Fruit fly (Drosophila melanogaster) whole organism, embryonic: ENCODE data around the gene Wbp2.
A peak's percentile ranks its signal among the peaks of the same experiment; 100 is the strongest.

Experiments
- ATbp ChIP-seq: fragments of 200-800 bp; sonication (Bioruptor generic); optimal IDR thresholded peaks from 2 replicates; lab custom pipeline; 2017; ENCODE audit warnings: missing biosample characterization, mild to moderate bottlenecking, missing genetic modification characterization, missing genetic modification reagents
- B-H1 ChIP-seq: fragments of 200-800 bp; sonication (Bioruptor generic); IDR thresholded peaks from 3 replicates; pipeline ENCODE4 v1.3.6; 2022; ENCODE audit warnings: missing biosample characterization, missing genetic modification characterization
- Blimp-1 ChIP-seq: fragments of 200-800 bp; sonication (Bioruptor generic); optimal IDR thresholded peaks from 3 replicates; lab custom pipeline; 2018; ENCODE audit warnings: missing biosample characterization, missing genetic modification characterization, mild to moderate bottlenecking, moderate library complexity, missing genetic modification reagents
- CG10209 ChIP-seq: fragments of 200-800 bp; sonication (Bioruptor generic); optimal IDR thresholded peaks from 3 replicates; lab custom pipeline; 2017; ENCODE audit warnings: missing biosample characterization, mild to moderate bottlenecking, missing genetic modification characterization, missing genetic modification reagents
- CG11504 ChIP-seq: fragments of 200-800 bp; sonication (Bioruptor generic); optimal IDR thresholded peaks from 3 replicates; lab custom pipeline; 2019; ENCODE audit warnings: missing biosample characterization, mild to moderate bottlenecking, missing genetic modification characterization, moderate library complexity
- CG11695 ChIP-seq: fragments of 200-800 bp; sonication (Bioruptor generic); IDR thresholded peaks from 3 replicates; pipeline ENCODE4 v1.3.6; 2022; ENCODE audit warnings: missing biosample characterization, missing genetic modification characterization
- CG12071 ChIP-seq: fragments of 200-800 bp; sonication (Bioruptor generic); optimal IDR thresholded peaks from 3 replicates; lab custom pipeline; 2018; ENCODE audit warnings: missing biosample characterization, mild to moderate bottlenecking, missing genetic modification characterization
- CG14014 ChIP-seq: fragments of 200-800 bp; sonication (Bioruptor generic); IDR thresholded peaks from 2 replicates; pipeline ENCODE4 v1.3.6; 2022; ENCODE audit warnings: missing biosample characterization, missing genetic modification characterization
- CG15269 ChIP-seq: fragments of 200-800 bp; sonication (Bioruptor generic); optimal IDR thresholded peaks from 2 replicates; lab custom pipeline; 2018; ENCODE audit warnings: missing biosample characterization, mild to moderate bottlenecking, missing genetic modification characterization, moderate library complexity
- CG15479 ChIP-seq: fragments of 200-800 bp; sonication (Bioruptor generic); optimal IDR thresholded peaks from 3 replicates; lab custom pipeline; 2019; ENCODE audit warnings: missing biosample characterization, mild to moderate bottlenecking, missing genetic modification characterization, moderate library complexity
- CG15514 ChIP-seq: fragments of 200-800 bp; sonication (Bioruptor generic); optimal IDR thresholded peaks from 3 replicates; lab custom pipeline; 2017; ENCODE audit warnings: missing biosample characterization, missing genetic modification characterization, mild to moderate bottlenecking, moderate library complexity, missing genetic modification reagents
- CG15696 ChIP-seq: fragments of 200-800 bp; sonication (Bioruptor generic); optimal IDR thresholded peaks from 2 replicates; lab custom pipeline; 2019; ENCODE audit warnings: missing biosample characterization, mild to moderate bottlenecking, missing genetic modification characterization, moderate library complexity
- CG17612 ChIP-seq: fragments of 200-800 bp; sonication (Bioruptor generic); IDR thresholded peaks from 2 replicates; pipeline ENCODE4 v1.3.6; 2022; ENCODE audit warnings: missing biosample characterization, missing genetic modification characterization
- CG17829 ChIP-seq: fragments of 200-800 bp; optimal IDR thresholded peaks from 2 replicates; lab custom pipeline; 2019; ENCODE audit warnings: missing biosample characterization, mild to moderate bottlenecking, missing genetic modification characterization, moderate library complexity
- CG18619 ChIP-seq: fragments of 200-800 bp; sonication (Bioruptor generic); optimal IDR thresholded peaks from 3 replicates; lab custom pipeline; 2017; ENCODE audit warnings: missing biosample characterization, mild to moderate bottlenecking, missing genetic modification characterization
- CG2875 ChIP-seq: fragments of 200-800 bp; sonication (Bioruptor generic); optimal IDR thresholded peaks from 2 replicates; lab custom pipeline; 2017; ENCODE audit warnings: missing biosample characterization, mild to moderate bottlenecking, missing genetic modification characterization, missing genetic modification reagents
- CG2889 ChIP-seq: fragments of 200-800 bp; sonication (Bioruptor generic); IDR thresholded peaks from 3 replicates; pipeline ENCODE4 v1.3.6; 2022; ENCODE audit warnings: missing biosample characterization, missing genetic modification characterization
- CG31441 ChIP-seq: fragments of 200-800 bp; sonication (Bioruptor generic); IDR thresholded peaks from 2 replicates; pipeline ENCODE4 v1.3.6; 2022; ENCODE audit warnings: missing biosample characterization, missing genetic modification characterization
- CG3163 ChIP-seq: fragments of 200-800 bp; sonication (Bioruptor generic); optimal IDR thresholded peaks from 3 replicates; lab custom pipeline; 2016; ENCODE audit warnings: missing biosample characterization, missing genetic modification characterization
- CG32767 ChIP-seq: fragments of 200-800 bp; sonication (Bioruptor generic); IDR thresholded peaks from 2 replicates; pipeline ENCODE4 v1.3.6; 2022; ENCODE audit warnings: missing biosample characterization, missing genetic modification characterization
- CG4328 ChIP-seq: fragments of 200-800 bp; sonication (Bioruptor generic); optimal IDR thresholded peaks from 3 replicates; lab custom pipeline; 2017; ENCODE audit warnings: missing biosample characterization, missing genetic modification reagents, missing genetic modification characterization
- CG6175 ChIP-seq: fragments of 200-800 bp; sonication (Bioruptor generic); IDR thresholded peaks from 3 replicates; pipeline ENCODE4 v1.3.6; 2022; ENCODE audit warnings: missing biosample characterization, missing genetic modification characterization
- CG7271 ChIP-seq: fragments of 200-800 bp; sonication (Bioruptor generic); optimal IDR thresholded peaks from 2 replicates; lab custom pipeline; 2018; ENCODE audit warnings: missing biosample characterization, mild to moderate bottlenecking, missing genetic modification characterization, moderate library complexity
- CG9609 ChIP-seq: fragments of 200-800 bp; sonication (Bioruptor generic); optimal IDR thresholded peaks from 3 replicates; lab custom pipeline; 2016; ENCODE audit warnings: missing biosample characterization, missing genetic modification characterization
- CG9932 ChIP-seq: fragments of 200-800 bp; sonication (Bioruptor generic); IDR thresholded peaks from 2 replicates; pipeline ENCODE4 v1.3.6; 2022; ENCODE audit warnings: missing biosample characterization, missing genetic modification characterization
- Chrac-16 ChIP-seq: fragments of 200-800 bp; sonication (Bioruptor generic); optimal IDR thresholded peaks from 3 replicates; lab custom pipeline; 2016; ENCODE audit warnings: missing biosample characterization, missing genetic modification characterization
- CrebB ChIP-seq: fragments of 200-800 bp; sonication (Bioruptor generic); optimal IDR thresholded peaks from 3 replicates; lab custom pipeline; 2018; ENCODE audit warnings: missing biosample characterization, mild to moderate bottlenecking, missing genetic modification characterization
- D ChIP-seq, 2 experiments: fragments of 200-800 bp in 1 of 2; fragments of >200 bp in 1 of 2; sonication (Bioruptor generic) in 1 of 2; optimal IDR thresholded peaks; 2 replicates in 1 of 2; 3 replicates in 1 of 2; lab custom pipeline; 2017; ENCODE audit warnings: mild to moderate bottlenecking in 1 of 2, missing biosample characterization in 1 of 2, missing genetic modification characterization in 1 of 2, missing genetic modification reagents in 1 of 2
- Deaf1 ChIP-seq: fragments of 200-800 bp; optimal IDR thresholded peaks from 3 replicates; lab custom pipeline; 2019; ENCODE audit warnings: missing biosample characterization, mild to moderate bottlenecking, missing genetic modification characterization, moderate library complexity
- Drgx ChIP-seq: fragments of 200-800 bp; sonication (Bioruptor generic); IDR thresholded peaks from 2 replicates; pipeline ENCODE4 v1.3.6; 2022; ENCODE audit warnings: missing biosample characterization, missing genetic modification characterization
- Eip74EF ChIP-seq, 2 experiments: fragments of 200-800 bp in 1 of 2; fragments of >200 bp in 1 of 2; sonication (Bioruptor generic) in 1 of 2; optimal IDR thresholded peaks; 2 replicates each; lab custom pipeline; 2017 to 2019; ENCODE audit warnings: missing biosample characterization in 2 of 2, missing genetic modification characterization in 2 of 2, mild to moderate bottlenecking in 1 of 2, moderate library complexity in 1 of 2
- GATAe ChIP-seq: fragments of 200-800 bp; sonication (Bioruptor generic); conservative IDR thresholded peaks from 2 replicates; pipeline ENCODE4 v1.3.6; 2022; ENCODE audit warnings: missing biosample characterization, missing genetic modification characterization
- Hand ChIP-seq: fragments of 200-800 bp; sonication (Bioruptor generic); optimal IDR thresholded peaks from 2 replicates; lab custom pipeline; 2017; ENCODE audit warnings: mild to moderate bottlenecking, missing biosample characterization, missing genetic modification reagents, missing genetic modification characterization
- Hr51 ChIP-seq, 2 experiments: fragments of 200-800 bp; sonication (Bioruptor generic); optimal IDR thresholded peaks; 2 replicates in 1 of 2; 3 replicates in 1 of 2; lab custom pipeline; 2016 to 2018; ENCODE audit warnings: missing biosample characterization in 2 of 2, missing genetic modification characterization in 2 of 2, mild to moderate bottlenecking in 1 of 2, moderate library complexity in 1 of 2
- Mes4 ChIP-seq: fragments of 200-800 bp; sonication (Bioruptor generic); optimal IDR thresholded peaks from 2 replicates; lab custom pipeline; 2016; ENCODE audit warnings: missing biosample characterization, missing genetic modification characterization
- NfI ChIP-seq: fragments of 200-800 bp; sonication (Bioruptor generic); optimal IDR thresholded peaks from 3 replicates; lab custom pipeline; 2018; ENCODE audit warnings: missing biosample characterization, mild to moderate bottlenecking, missing genetic modification characterization, moderate library complexity
- Pdp1 ChIP-seq, 2 experiments: fragments of 200-800 bp; sonication (Bioruptor generic); optimal IDR thresholded peaks; 3 replicates each; lab custom pipeline; 2016; ENCODE audit warnings: missing biosample characterization in 2 of 2, missing genetic modification characterization in 2 of 2, mild to moderate bottlenecking in 1 of 2, moderate library complexity in 1 of 2
- Rfx ChIP-seq: fragments of 200-800 bp; sonication (Bioruptor generic); IDR thresholded peaks from 2 replicates; pipeline ENCODE4 v1.3.6; 2022; ENCODE audit warnings: missing biosample characterization, missing genetic modification characterization
- ac ChIP-seq: fragments of 200-800 bp; sonication (Bioruptor generic); optimal IDR thresholded peaks from 3 replicates; lab custom pipeline; 2017; ENCODE audit warnings: missing biosample characterization, mild to moderate bottlenecking, missing genetic modification characterization
- da ChIP-seq: fragments of 200-800 bp; sonication (Bioruptor generic); optimal IDR thresholded peaks from 2 replicates; lab custom pipeline; 2016; ENCODE audit warnings: missing biosample characterization, missing genetic modification characterization
- ems ChIP-seq: fragments of 200-800 bp; sonication (Bioruptor generic); optimal IDR thresholded peaks from 3 replicates; lab custom pipeline; 2016; ENCODE audit warnings: missing biosample characterization, missing genetic modification characterization
- gro ChIP-seq: fragments of 200-800 bp; sonication (Bioruptor generic); optimal IDR thresholded peaks from 2 replicates; lab custom pipeline; 2016; ENCODE audit warnings: missing biosample characterization, missing genetic modification characterization
- gsb-n ChIP-seq: fragments of 200-800 bp; sonication (Bioruptor generic); optimal IDR thresholded peaks from 3 replicates; lab custom pipeline; 2018; ENCODE audit warnings: missing biosample characterization, mild to moderate bottlenecking, missing genetic modification characterization
- her ChIP-seq: fragments of 200-800 bp; sonication (Bioruptor generic); optimal IDR thresholded peaks from 2 replicates; lab custom pipeline; 2016; ENCODE audit warnings: missing biosample characterization, missing genetic modification characterization
- lmd ChIP-seq: fragments of 200-800 bp; sonication (Bioruptor generic); IDR thresholded peaks from 2 replicates; pipeline ENCODE4 v1.3.6; 2022; ENCODE audit warnings: missing biosample characterization, missing genetic modification characterization
- pum ChIP-seq: fragments of 200-800 bp; sonication (Bioruptor generic); optimal IDR thresholded peaks from 2 replicates; lab custom pipeline; 2016; ENCODE audit warnings: missing biosample characterization, missing genetic modification characterization
- schlank ChIP-seq: fragments of 200-800 bp; sonication (Bioruptor generic); optimal IDR thresholded peaks from 2 replicates; lab custom pipeline; 2018; ENCODE audit warnings: missing biosample characterization, mild to moderate bottlenecking, missing genetic modification characterization
- sisA ChIP-seq: fragments of 200-800 bp; sonication (Bioruptor generic); IDR thresholded peaks from 2 replicates; pipeline ENCODE4 v1.3.6; 2022; ENCODE audit warnings: missing biosample characterization, missing genetic modification characterization
- tna ChIP-seq: fragments of 200-800 bp; sonication (Bioruptor generic); IDR thresholded peaks from 2 replicates; pipeline ENCODE4 v1.3.6; 2022; ENCODE audit warnings: missing biosample characterization, missing genetic modification characterization; ENCODE audit not compliant: partially characterized antibody
- usp ChIP-seq: fragments of >200 bp; optimal IDR thresholded peaks from 2 replicates; lab custom pipeline; 2017; ENCODE audit warnings: missing biosample characterization, missing genetic modification characterization

The Wbp2 gene

DNA sequence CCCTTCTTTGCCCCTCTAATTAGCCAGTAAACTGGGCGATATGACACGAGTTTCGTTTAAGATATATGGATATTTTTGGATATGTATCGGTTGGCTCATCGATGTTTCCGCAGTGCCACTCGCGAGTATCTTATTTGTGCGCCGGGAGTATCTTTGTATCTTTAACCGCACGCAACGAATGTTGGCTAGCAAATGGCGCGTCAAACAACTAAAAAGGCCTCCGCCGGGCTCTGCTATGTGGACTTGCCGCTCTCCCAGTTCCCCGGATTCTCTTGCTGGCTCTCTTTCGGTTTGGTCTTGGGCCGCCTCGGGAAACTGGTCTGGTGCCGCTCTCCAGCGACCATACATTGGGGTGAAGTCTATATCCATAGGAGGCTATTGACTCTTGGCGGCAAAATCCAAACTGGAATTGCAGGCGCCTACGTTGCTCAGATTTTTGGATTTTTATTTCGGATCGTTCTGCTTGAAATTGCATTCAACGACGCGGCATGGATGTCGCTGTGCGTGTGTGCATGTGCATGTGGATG, 17.5 kb upstream of the Wbp2 start (continued):
- no peak for TF ChIP-seq CG10209 (GFP tag; lab: Kevin White, UChicago)
- no peak for TF ChIP-seq Hr51 (GFP tag; optimal IDR thresholded peaks at IDR 0.05; lab: Kevin White, UChicago)
- TF ChIP-seq NfI (GFP tag; lab: Kevin White, UChicago), result no peak
- no peak for TF ChIP-seq B-H1 (GFP tag; lab: Robert Waterston, UW)
- no peak for TF ChIP-seq sisA (GFP tag; lab: Robert Waterston, UW)
- no peak for TF ChIP-seq CrebB (tag; lab: Kevin White, UChicago)
- TF ChIP-seq CG11695, result no peak
- no peak for TF ChIP-seq ac
- TF ChIP-seq Pdp1 (GFP tag; optimal IDR thresholded peaks at IDR 0.05; lab: Kevin White, UChicago), result peak in 1 of 2 experiments; percentile 20
- no peak for TF ChIP-seq GATAe (GFP tag; lab: Robert Waterston, UW)
- TF ChIP-seq CG9932 (GFP tag; lab: Robert Waterston, UW), result no peak
- TF ChIP-seq Chrac-16 (GFP tag; lab: Kevin White, UChicago), result no peak
- TF ChIP-seq CG2875 (GFP tag; lab: Kevin White, UChicago), result peak; percentile 15
- TF ChIP-seq Mes4 (GFP tag; lab: Kevin White, UChicago), result no peak
- TF ChIP-seq her (GFP tag; lab: Kevin White, UChicago), result no peak
- no peak for TF ChIP-seq ems (GFP tag; lab: Kevin White, UChicago)
- no peak for TF ChIP-seq ATbp
- no peak for TF ChIP-seq CG6175 (GFP tag; lab: Robert Waterston, UW)
- TF ChIP-seq CG3163 (GFP tag; lab: Kevin White, UChicago), result peak; percentile 75
- no peak for TF ChIP-seq CG15514 (GFP tag; lab: Kevin White, UChicago)
- no peak for TF ChIP-seq Blimp-1
- 0 out of 2 replicates have a peak, but pooled peaks have one; percentile 16 for TF ChIP-seq CG32767 (GFP tag; lab: Robert Waterston, UW)
- no peak for TF ChIP-seq tna (GFP tag; lab: Robert Waterston, UW)
- TF ChIP-seq pum (GFP tag; lab: Kevin White, UChicago), result no peak
- no peak for TF ChIP-seq gsb-n (tag; lab: Kevin White, UChicago)
- no peak for TF ChIP-seq CG15479 (GFP tag; lab: Kevin White, UChicago)
- TF ChIP-seq CG15269, result no peak
- no peak for TF ChIP-seq CG18619 (GFP tag; lab: Kevin White, UChicago)
- TF ChIP-seq lmd (GFP tag; lab: Robert Waterston, UW), result no peak
- TF ChIP-seq Eip74EF (GFP tag; optimal IDR thresholded peaks at IDR 0.05; lab: Kevin White, UChicago), result no peak
- TF ChIP-seq gro (GFP tag; lab: Kevin White, UChicago), result peak; percentile 7
- TF ChIP-seq CG9609 (GFP tag; lab: Kevin White, UChicago), result no peak
- TF ChIP-seq Drgx (GFP tag; lab: Robert Waterston, UW), result peak; percentile 28; the same call in 1 of the 2 replicates
- TF ChIP-seq CG7271, result no peak
- TF ChIP-seq CG15696 (tag; lab: Kevin White, UChicago), result no peak
- no peak for TF ChIP-seq D (optimal IDR thresholded peaks at IDR 0.05; lab: Kevin White, UChicago)
- TF ChIP-seq D (GFP tag; optimal IDR thresholded peaks at IDR 0.05; lab: Kevin White, UChicago), result no peak
- TF ChIP-seq schlank (tag; lab: Kevin White, UChicago), result no peak
- peak; percentile 35 for TF ChIP-seq CG12071
- TF ChIP-seq CG17829 (tag; lab: Kevin White, UChicago), result no peak
- TF ChIP-seq CG17612 (GFP tag; lab: Robert Waterston, UW), result no peak
- TF ChIP-seq da (GFP tag; lab: Kevin White, UChicago), result no peak
- no peak for TF ChIP-seq usp
- peak; percentile 53 for TF ChIP-seq Deaf1 (tag; lab: Kevin White, UChicago)
- TF ChIP-seq CG31441, result no peak; the same call in 1 of the 2 replicates
- TF ChIP-seq CG2889 (GFP tag; lab: Robert Waterston, UW), result no peak
- peak; percentile 76 for TF ChIP-seq CG11504
- no peak for TF ChIP-seq CG4328 (GFP tag; lab: Kevin White, UChicago)
- no peak; the same call in 1 of the 2 replicates for TF ChIP-seq CG14014 (GFP tag; lab: Robert Waterston, UW)
- no peak for TF ChIP-seq Rfx (GFP tag; lab: Robert Waterston, UW)
- no peak for TF ChIP-seq Hand (GFP tag; lab: Kevin White, UChicago)
